Worm (Caenorhabditis elegans): ENCODE results near the gene tebp-2.

Gene tebp-2

DNA sequence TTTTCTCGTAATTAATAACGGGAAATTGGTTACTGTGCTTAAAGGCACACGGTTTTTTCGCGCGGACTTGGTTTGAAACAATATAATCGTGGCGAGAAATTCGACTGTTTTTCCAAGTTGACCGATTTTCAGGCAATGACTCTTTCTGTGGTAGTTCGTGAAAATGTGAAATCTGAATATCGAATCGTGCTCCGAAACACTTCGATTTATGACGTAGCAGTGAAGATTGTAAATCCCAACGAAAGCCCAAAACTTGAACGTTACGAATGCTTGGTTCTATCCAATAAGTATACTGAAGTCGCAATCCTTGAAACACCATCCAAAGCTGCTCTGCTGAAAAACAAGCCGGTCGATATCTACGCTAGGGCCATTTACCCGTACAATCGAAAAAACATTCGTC is 47.3 kb upstream of the tebp-2 start:
- TF ChIP-seq unc-62 (GFP tag; optimal IDR thresholded peaks at IDR 0.05 in 1 of 2) (peak in 1 of 2 experiments; percentile 77), unc-62 (tag; optimal IDR thresholded peaks at IDR 0.05) (no peak), zfp-3 (GFP tag; conservative IDR thresholded peaks at IDR 0.05) (no peak)

DNA sequence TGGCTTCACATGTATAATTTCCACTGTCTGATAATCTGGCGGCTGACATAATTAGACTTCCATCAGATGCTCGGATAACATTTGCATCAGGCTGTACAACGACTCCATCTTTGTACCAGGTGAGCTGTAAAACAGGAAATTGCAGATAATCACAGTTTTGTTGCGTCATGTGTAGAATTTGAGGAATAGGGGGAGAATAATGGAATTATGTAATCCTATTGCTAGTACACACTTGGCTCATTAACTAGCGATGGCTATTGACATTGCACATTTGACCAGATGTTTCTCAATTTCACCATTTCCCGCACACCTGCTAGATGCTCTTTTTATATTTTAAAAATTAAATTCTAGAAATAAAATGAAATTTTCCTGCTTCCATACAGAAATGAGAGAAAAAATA is 40.0 kb upstream of the tebp-2 start:
- TF ChIP-seq spr-3 (GFP tag; optimal IDR thresholded peaks at IDR 0.05) (no peak), lir-3 (tag; optimal IDR thresholded peaks at IDR 0.05) (no peak), zag-1 (tag; optimal IDR thresholded peaks at IDR 0.05) (no peak), pha-4 (GFP tag; IDR thresholded peaks at IDR 0.05) (no peak), pha-4 (tag; optimal IDR thresholded peaks at IDR 0.05) (no peak), tra-1 (GFP tag; IDR thresholded peaks at IDR 0.05) (no peak), nhr-25 (tag; optimal IDR thresholded peaks at IDR 0.05; ENCODE audit: borderline replicate concordance, insufficient read depth) (no peak), D1046.2 (GFP tag; IDR thresholded peaks at IDR 0.05) (no peak), Y75B8A.6 (GFP tag; IDR thresholded peaks at IDR 0.05) (no peak), nhr-11 (tag; optimal IDR thresholded peaks at IDR 0.05) (no peak), ZK546.5 (tag; optimal IDR thresholded peaks at IDR 0.05) (no peak), sdz-12 (GFP tag; optimal IDR thresholded peaks at IDR 0.05) (no peak), fkh-10 (GFP tag; optimal IDR thresholded peaks at IDR 0.05) (no peak), nhr-77 (tag; optimal IDR thresholded peaks at IDR 0.05) (no peak), daf-12 (tag; optimal IDR thresholded peaks at IDR 0.05) (no peak), zfp-3 (GFP tag; conservative IDR thresholded peaks at IDR 0.05) (no peak), dpl-1 (GFP tag; optimal IDR thresholded peaks at IDR 0.05) (no peak), zip-2 (tag; optimal IDR thresholded peaks at IDR 0.05) (no peak)

DNA sequence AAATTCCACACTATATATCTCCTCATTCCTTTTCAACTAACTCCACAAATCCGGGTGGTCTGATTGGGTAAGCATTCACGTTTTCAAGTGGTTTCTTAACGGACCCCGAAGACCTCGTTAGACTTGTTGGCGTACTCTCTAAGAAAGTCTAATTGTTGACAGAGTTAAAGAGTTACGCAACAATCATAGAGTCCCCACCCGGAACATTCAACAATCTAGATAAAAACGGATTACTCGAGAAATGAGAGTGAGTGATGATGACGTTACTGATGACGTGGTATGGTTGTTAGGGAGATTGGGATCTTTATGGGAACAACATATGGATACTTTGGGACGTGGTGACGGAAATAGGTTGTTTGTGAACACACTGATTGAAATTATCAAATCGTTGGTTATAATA is 38.8 kb upstream of the tebp-2 start:
- no peak for TF ChIP-seq F10B5.3 (tag; optimal IDR thresholded peaks at IDR 0.05)
- no peak for TF ChIP-seq sdz-12 (GFP tag; optimal IDR thresholded peaks at IDR 0.05)
- TF ChIP-seq hlh-11 (tag; optimal IDR thresholded peaks at IDR 0.05): no peak
- no peak for TF ChIP-seq dmd-6 (GFP tag; IDR thresholded peaks at IDR 0.05)
- TF ChIP-seq unc-62 (GFP tag; optimal IDR thresholded peaks at IDR 0.05 in 1 of 2): peak in 1 of 2 experiments; percentile 98
- TF ChIP-seq unc-62 (tag; optimal IDR thresholded peaks at IDR 0.05): no peak
- no peak for TF ChIP-seq set-16 (GFP tag; IDR thresholded peaks at IDR 0.05)
- no peak for TF ChIP-seq ztf-7 (tag; optimal IDR thresholded peaks at IDR 0.05)

DNA sequence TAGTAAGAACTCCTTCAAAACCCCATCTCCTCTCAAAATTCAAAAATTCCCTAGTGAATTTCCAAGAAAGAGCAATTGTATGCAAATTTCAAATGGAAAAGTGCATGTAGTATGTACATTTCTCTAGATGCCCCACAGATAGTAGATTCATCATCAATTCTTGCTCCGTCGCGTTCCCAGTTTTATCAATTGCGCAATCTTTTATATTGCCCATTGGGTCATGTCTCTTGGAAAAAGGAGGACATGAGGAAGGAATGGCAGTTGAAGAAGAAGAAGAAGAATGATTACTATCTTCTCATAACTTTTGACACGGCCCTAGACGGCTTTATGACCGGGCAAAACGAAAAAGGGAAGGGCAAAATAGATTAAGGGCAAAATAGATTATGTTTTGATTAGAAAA is 34.8 kb upstream of the tebp-2 start:
- TF ChIP-seq set-16 (GFP tag; IDR thresholded peaks at IDR 0.05) (no peak), lsy-2 (tag; optimal IDR thresholded peaks at IDR 0.05) (no peak), ces-1 (GFP tag; optimal IDR thresholded peaks at IDR 0.05) (no peak), nhr-41 (GFP tag; IDR thresholded peaks at IDR 0.05) (no peak), nhr-237 (tag; optimal IDR thresholded peaks at IDR 0.05) (no peak), tag-97 (GFP tag; IDR thresholded peaks at IDR 0.05) (no peak), dve-1 (tag; optimal IDR thresholded peaks at IDR 0.05; ENCODE audit: insufficient read depth) (no peak), snpc-4 (tag; optimal IDR thresholded peaks at IDR 0.05) (no peak), cey-2 (tag; optimal IDR thresholded peaks at IDR 0.05; ENCODE audit: borderline replicate concordance, insufficient read depth) (no peak), pha-4 (GFP tag; IDR thresholded peaks at IDR 0.05) (no peak), pha-4 (tag; optimal IDR thresholded peaks at IDR 0.05) (no peak)

DNA sequence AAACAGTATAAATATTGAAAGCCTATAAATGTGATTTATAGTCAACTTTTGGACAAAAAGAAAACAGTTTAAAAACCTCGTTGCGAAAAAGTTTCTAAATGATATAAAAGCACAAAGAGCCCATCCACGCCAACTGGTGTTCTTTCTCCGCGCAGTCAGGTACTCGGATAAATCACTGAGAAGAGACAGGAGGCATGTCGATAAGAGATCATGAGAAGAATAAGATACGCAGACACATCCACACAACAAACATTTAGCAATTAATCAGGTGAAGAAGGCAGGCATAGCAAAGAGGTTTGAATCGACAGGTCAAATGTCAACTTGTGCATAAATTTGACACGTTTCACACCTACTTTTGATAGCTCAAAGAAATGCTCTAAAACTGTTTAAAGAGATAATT is 33.7 kb upstream of the tebp-2 start:
- TF ChIP-seq sdz-12 (GFP tag; optimal IDR thresholded peaks at IDR 0.05): no peak
- TF ChIP-seq snpc-4 (tag; optimal IDR thresholded peaks at IDR 0.05): no peak
- no peak for TF ChIP-seq nhr-237 (tag; optimal IDR thresholded peaks at IDR 0.05)
- TF ChIP-seq lin-38 (GFP tag; IDR thresholded peaks at IDR 0.05): no peak
- TF ChIP-seq nhr-28 (tag; optimal IDR thresholded peaks at IDR 0.05): no peak
- no peak for TF ChIP-seq madf-9 (GFP tag; conservative IDR thresholded peaks at IDR 0.05)
- no peak for TF ChIP-seq lin-15B (tag; optimal IDR thresholded peaks at IDR 0.05)
- TF ChIP-seq Y5F2A.4 (GFP tag; optimal IDR thresholded peaks at IDR 0.05): no peak
- no peak for TF ChIP-seq mxl-2 (GFP tag; conservative IDR thresholded peaks at IDR 0.05)
- no peak for TF ChIP-seq ceh-20 (GFP tag; IDR thresholded peaks at IDR 0.05)
- TF ChIP-seq R02D3.7 (tag; optimal IDR thresholded peaks at IDR 0.05): no peak
- no peak for TF ChIP-seq nhr-41 (GFP tag; IDR thresholded peaks at IDR 0.05)
- TF ChIP-seq Y105C5A.15 (GFP tag; IDR thresholded peaks at IDR 0.05): no peak
- TF ChIP-seq lin-1 (GFP tag; IDR thresholded peaks at IDR 0.05): no peak
- no peak for TF ChIP-seq daf-8 (GFP tag; IDR thresholded peaks at IDR 0.05)
- no peak for TF ChIP-seq mxl-3 (GFP tag; optimal IDR thresholded peaks at IDR 0.05)
